Worm (Caenorhabditis elegans) whole organism, L4 larva: ENCODE measurements around the gene snt-6.

Experiments used
- F37D6.2 ChIP-seq: sonication (generic microtip); optimal IDR thresholded peaks from 2 replicates; lab custom pipeline; 2016; ENCODE audit warnings: mild to moderate bottlenecking, missing genetic modification characterization, missing compliant biosample characterization
- F44E2.7 ChIP-seq: fragments of 200-800 bp; sonication (Bioruptor generic); IDR thresholded peaks from 2 replicates; pipeline ENCODE4 v2.1.2; 2022; ENCODE audit warnings: missing genetic modification characterization, missing compliant biosample characterization
- aha-1 ChIP-seq: fragments of 150-350 bp; peaks from one replicate; lab custom pipeline; 2014; ENCODE audit warnings: missing biosample characterization, missing genetic modification characterization
- ama-1 ChIP-seq: fragments of 150-350 bp; optimal IDR thresholded peaks from 2 replicates; lab custom pipeline; 2014; ENCODE audit warnings: inconsistent platforms, mixed read lengths
- arid-1 ChIP-seq: fragments of 200-800 bp; sonication (Bioruptor generic); conservative IDR thresholded peaks from 2 replicates; pipeline ENCODE4 v1.3.6; 2022; ENCODE audit warnings: missing genetic modification reagents, missing genetic modification characterization, missing compliant biosample characterization
- ceh-20 ChIP-seq: fragments of 200-800 bp; sonication (Bioruptor generic); IDR thresholded peaks from 2 replicates; pipeline ENCODE4 v1.3.6; 2022; ENCODE audit warnings: missing genetic modification reagents, missing genetic modification characterization, missing compliant biosample characterization
- ceh-28 ChIP-seq: fragments of 150-350 bp; optimal IDR thresholded peaks from 2 replicates; lab custom pipeline; 2014; ENCODE audit warnings: missing biosample characterization, missing genetic modification reagents, missing genetic modification characterization
- ceh-44 ChIP-seq: fragments of 200-800 bp; sonication (Bioruptor generic); IDR thresholded peaks from 2 replicates; pipeline ENCODE4 v1.3.6; 2022; ENCODE audit warnings: missing genetic modification reagents, missing genetic modification characterization, missing compliant biosample characterization
- ceh-62 ChIP-seq: sonication (generic microtip); optimal IDR thresholded peaks from 2 replicates; lab custom pipeline; 2017; ENCODE audit warnings: missing biosample characterization, missing genetic modification characterization
- daf-8 ChIP-seq: fragments of 200-800 bp; sonication (Bioruptor generic); IDR thresholded peaks from 2 replicates; pipeline ENCODE4 v1.3.6; 2022; ENCODE audit warnings: missing genetic modification characterization, missing compliant biosample characterization
- dmd-6 ChIP-seq: fragments of 200-800 bp; sonication (Bioruptor generic); IDR thresholded peaks from 2 replicates; pipeline ENCODE4 v1.3.6; 2022; ENCODE audit warnings: missing genetic modification reagents, missing genetic modification characterization, missing compliant biosample characterization
- egl-43 ChIP-seq: fragments of 200-800 bp; sonication (Bioruptor generic); IDR thresholded peaks from 2 replicates; pipeline ENCODE4 v1.3.6; 2022; ENCODE audit warnings: missing genetic modification reagents, missing genetic modification characterization, missing compliant biosample characterization
- gei-8 ChIP-seq: fragments of 200-800 bp; sonication (Bioruptor generic); optimal IDR thresholded peaks from 2 replicates; lab custom pipeline; 2018; ENCODE audit warnings: mild to moderate bottlenecking, missing genetic modification characterization, missing compliant biosample characterization
- hif-1 ChIP-seq, 2 experiments: sonication (generic microtip); optimal IDR thresholded peaks; 2 replicates each; lab custom pipeline; 2016 to 2017; ENCODE audit warnings: missing compliant biosample characterization in 2 of 2, missing genetic modification characterization in 2 of 2, missing genetic modification reagents in 2 of 2, missing genotype in 2 of 2, mild to moderate bottlenecking in 1 of 2
- hlh-30 ChIP-seq: sonication (generic microtip); optimal IDR thresholded peaks from 2 replicates; lab custom pipeline; 2017; ENCODE audit warnings: antibody characterized with exemption, mild to moderate bottlenecking, missing genetic modification characterization, missing compliant biosample characterization; ENCODE audit not compliant: insufficient read depth
- lin-38 ChIP-seq: fragments of 200-800 bp; sonication (Bioruptor generic); IDR thresholded peaks from 2 replicates; pipeline ENCODE4 v1.3.6; 2022; ENCODE audit warnings: missing genetic modification reagents, missing genetic modification characterization, missing compliant biosample characterization
- mxl-3 ChIP-seq: fragments of 200-800 bp; sonication (Bioruptor generic); optimal IDR thresholded peaks from 2 replicates; lab custom pipeline; 2018; ENCODE audit warnings: mild to moderate bottlenecking, missing genetic modification characterization, missing compliant biosample characterization
- nhr-11 ChIP-seq: fragments of 150-350 bp; optimal IDR thresholded peaks from 2 replicates; lab custom pipeline; 2014; ENCODE audit warnings: missing biosample characterization, missing genetic modification characterization
- nhr-48 ChIP-seq: sonication (generic microtip); optimal IDR thresholded peaks from 2 replicates; lab custom pipeline; 2016; ENCODE audit warnings: mild to moderate bottlenecking, missing genetic modification characterization, missing compliant biosample characterization
- pha-4 ChIP-seq, 2 experiments: fragments of 150-350 bp in 1 of 2; fragments of 200-800 bp in 1 of 2; sonication (Bioruptor generic) in 1 of 2; IDR thresholded peaks in 1 of 2; optimal IDR thresholded peaks in 1 of 2; 2 replicates each; pipeline versions ENCODE4 v1.3.6 to Lab custom; 2014 to 2022; ENCODE audit warnings: missing genetic modification characterization in 2 of 2, missing genetic modification reagents in 2 of 2, missing biosample characterization in 1 of 2, missing compliant biosample characterization in 1 of 2
- php-3 ChIP-seq: fragments of 200-800 bp; sonication (Bioruptor generic); IDR thresholded peaks from 2 replicates; pipeline ENCODE4 v1.3.6; 2022; ENCODE audit warnings: missing genetic modification reagents, missing genetic modification characterization, missing compliant biosample characterization
- set-16 ChIP-seq: fragments of 200-800 bp; sonication (Bioruptor generic); IDR thresholded peaks from 2 replicates; pipeline ENCODE4 v1.3.6; 2022; ENCODE audit warnings: missing genetic modification reagents, missing genetic modification characterization, missing compliant biosample characterization
- snpc-1.2 ChIP-seq: fragments of 200-800 bp; sonication (Bioruptor generic); IDR thresholded peaks from 2 replicates; pipeline ENCODE4 v1.3.6; 2022; ENCODE audit warnings: missing genetic modification reagents, missing genetic modification characterization, missing compliant biosample characterization
- snpc-4 ChIP-seq: fragments of 150-350 bp; optimal IDR thresholded peaks from 2 replicates; lab custom pipeline; 2014; ENCODE audit warnings: missing biosample characterization, missing genetic modification characterization
- spr-3 ChIP-seq: fragments of 200-800 bp; sonication (Bioruptor generic); optimal IDR thresholded peaks from 2 replicates; lab custom pipeline; 2018; ENCODE audit warnings: mild to moderate bottlenecking, missing genetic modification characterization, missing compliant biosample characterization
- unc-62 ChIP-seq, 3 experiments: fragments of 150-350 bp in 1 of 3; sonication (generic microtip); optimal IDR thresholded peaks in 2 of 3; peaks in 1 of 3; 1 replicate in 1 of 3; 2 replicates in 2 of 3; lab custom pipeline; 2014 to 2017; ENCODE audit warnings: missing biosample characterization in 3 of 3, missing genetic modification characterization in 3 of 3, missing genetic modification reagents in 3 of 3, missing genotype in 1 of 3
- zfp-3 ChIP-seq: fragments of 200-800 bp; sonication (Bioruptor generic); conservative IDR thresholded peaks from 2 replicates; pipeline ENCODE4 v1.3.6; 2022; ENCODE audit warnings: missing genetic modification reagents, missing genetic modification characterization, missing compliant biosample characterization
- zip-2 ChIP-seq: fragments of 150-350 bp; optimal IDR thresholded peaks from 2 replicates; lab custom pipeline; 2014; ENCODE audit warnings: missing biosample characterization, missing genetic modification characterization
- ztf-7 ChIP-seq: fragments of 150-350 bp; optimal IDR thresholded peaks from 2 replicates; lab custom pipeline; 2014; ENCODE audit warnings: missing biosample characterization, missing genetic modification characterization

The snt-6 gene

ce11 chrII:750155-750554, at the start of gene snt-6:
Gene snt-6, minus strand, starts transcription at chrII:750212.
- TF ChIP-seq egl-43 (peak; percentile 57; the same call in 1 of the 2 replicates), lin-38 (GFP tag; lab: Robert Waterston, UW) (0 out of 2 replicates have a peak, but pooled peaks have one; percentile 7), F44E2.7 (GFP tag; lab: Robert Waterston, UW) (0 out of 2 replicates have a peak, but pooled peaks have one; percentile 44), set-16 (GFP tag; lab: Robert Waterston, UW) (peak; percentile 34; the same call in 1 of the 2 replicates), ceh-62 (tag; lab: Kevin White, UChicago) (no peak), pha-4 (GFP tag; IDR thresholded peaks at IDR 0.05; lab: Robert Waterston, UW) (0 out of 2 replicates have a peak, but pooled peaks have one; percentile 23), pha-4 (tag; optimal IDR thresholded peaks at IDR 0.05; lab: Kevin White, UChicago) (no peak), zfp-3 (GFP tag; lab: Robert Waterston, UW) (no peak)
- TF ChIP-seq, all 104 proteins: peak for 5

- TF ChIP-seq F37D6.2 (no peak), php-3 (GFP tag; lab: Robert Waterston, UW) (no peak), ceh-44 (GFP tag; lab: Robert Waterston, UW) (no peak), daf-8 (GFP tag; lab: Robert Waterston, UW) (no peak), dmd-6 (GFP tag; lab: Robert Waterston, UW) (no peak)
Observed at ce11 chrII:799700-800099, 49.7 kb upstream of the snt-6 start, which contains the start of gene F46F5.14. Gene F46F5.14, plus strand, starts transcription at chrII:800000.

- TF ChIP-seq hif-1 (tag; optimal IDR thresholded peaks at IDR 0.05; lab: Kevin White, UChicago) (no peak), nhr-11 (no peak), aha-1 (tag; lab: Kevin White, UChicago) (peak; percentile 91)
Observed at ce11 chrII:797445-797844, 47.4 kb upstream of the snt-6 start.

ce11 chrII:796916-797315, 46.9 kb upstream of the snt-6 start:
- TF ChIP-seq mxl-3 (GFP tag; lab: Kevin White, UChicago): no peak
- peak in 1 of 2 experiments; percentile 93 for TF ChIP-seq unc-62 (GFP tag; optimal IDR thresholded peaks at IDR 0.05 in 1 of 2; lab: Kevin White, UChicago)
- TF ChIP-seq unc-62 (tag; optimal IDR thresholded peaks at IDR 0.05; lab: Kevin White, UChicago): no peak
- no peak for TF ChIP-seq ceh-28 (tag; lab: Kevin White, UChicago)

- no peak for TF ChIP-seq ceh-62 (tag; lab: Kevin White, UChicago)
Observed at ce11 chrII:791828-792227, 41.8 kb upstream of the snt-6 start, which contains the start of gene F46F5.1. Gene F46F5.1, minus strand, starts transcription at chrII:791928.

- TF ChIP-seq hlh-30 (tag; lab: Kevin White, UChicago): no peak
- no peak for TF ChIP-seq spr-3 (GFP tag; lab: Kevin White, UChicago)
- no peak for TF ChIP-seq ama-1 (lab: Kevin White, UChicago)
- no peak for TF ChIP-seq ztf-7
- TF ChIP-seq arid-1 (GFP tag; lab: Robert Waterston, UW): no peak
- no peak for TF ChIP-seq snpc-4
- TF ChIP-seq nhr-48: no peak
- TF ChIP-seq gei-8 (GFP tag; lab: Kevin White, UChicago): no peak
- TF ChIP-seq zip-2 (tag; lab: Kevin White, UChicago): no peak
- no peak for TF ChIP-seq unc-62 (GFP tag; optimal IDR thresholded peaks at IDR 0.05 in 1 of 2; lab: Kevin White, UChicago)
- no peak for TF ChIP-seq unc-62 (tag; optimal IDR thresholded peaks at IDR 0.05; lab: Kevin White, UChicago)
- no peak for TF ChIP-seq snpc-1.2 (GFP tag; lab: Robert Waterston, UW)
- no peak for TF ChIP-seq ceh-20 (GFP tag; lab: Robert Waterston, UW)
- TF ChIP-seq ceh-62 (tag; lab: Kevin White, UChicago): no peak
Observed at ce11 chrII:788139-788538, 38.1 kb upstream of the snt-6 start, which contains the start of gene F46F5.15. Gene F46F5.15, plus strand, starts transcription at chrII:788439.
